Fruit fly (Drosophila melanogaster): ENCODE measurements around the gene anne.

- TF ChIP-seq CG8478 (optimal IDR thresholded peaks at IDR 0.05) (no peak), CTCF (optimal IDR thresholded peaks at IDR 0.05) (no peak)
Measured at dm6 chr4:180780-181179, 48.8 kb downstream of the anne start.
